Fruit fly (Drosophila melanogaster): ENCODE data around the gene CG11550.

DNA sequence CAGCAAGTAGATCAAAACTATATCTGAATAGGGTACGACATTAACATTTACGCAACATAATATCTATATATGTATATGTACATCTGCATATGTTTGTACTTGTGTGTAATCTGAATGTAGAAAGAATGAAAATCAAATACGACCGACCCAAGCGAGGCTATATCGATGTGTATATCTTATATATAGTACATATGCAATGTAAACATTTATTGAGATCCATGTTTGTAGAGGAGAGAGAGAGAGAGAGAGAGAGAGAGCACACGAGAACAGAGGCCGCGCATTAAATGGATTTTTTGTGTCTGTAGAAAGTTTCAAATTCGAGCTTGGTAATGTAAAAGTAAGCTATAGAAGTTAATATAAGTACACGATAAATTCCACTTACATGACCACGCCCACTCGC lies 16.9 kb downstream of the CG11550 start:
- TF ChIP-seq CG8478 (optimal IDR thresholded peaks at IDR 0.05) (no peak), CTCF (optimal IDR thresholded peaks at IDR 0.05) (no peak)
